Worm (Caenorhabditis elegans): ENCODE results near the gene F15H10.9.

The F15H10.9 gene

ce11 chrV:10404701-10405100, 9.8 kb downstream of the F15H10.9 start:
- TF ChIP-seq unc-30 (tag; optimal IDR thresholded peaks at IDR 0.05) (no peak), C16A3.4 (tag; optimal IDR thresholded peaks at IDR 0.05) (no peak), tbx-2 (tag; optimal IDR thresholded peaks at IDR 0.05) (no peak), egl-13 (tag; optimal IDR thresholded peaks at IDR 0.05) (no peak), fos-1 (tag; optimal IDR thresholded peaks at IDR 0.05) (no peak), zip-4 (GFP tag; optimal IDR thresholded peaks at IDR 0.05) (no peak), mab-9 (GFP tag; IDR thresholded peaks at IDR 0.05) (no peak)

ce11 chrV:10402804-10403203, 11.7 kb downstream of the F15H10.9 start, which contains the start of gene F15H10.8:
Gene F15H10.8, minus strand, starts transcription at chrV:10402904.
- no peak for TF ChIP-seq unc-130 (tag; optimal IDR thresholded peaks at IDR 0.05)
- TF ChIP-seq swsn-7 (tag; optimal IDR thresholded peaks at IDR 0.05): no peak
- no peak for TF ChIP-seq grh-1 (GFP tag; IDR thresholded peaks at IDR 0.05)
- no peak for TF ChIP-seq aha-1 (tag; optimal IDR thresholded peaks at IDR 0.05)
- TF ChIP-seq dpl-1 (GFP tag; optimal IDR thresholded peaks at IDR 0.05): no peak
- TF ChIP-seq nhr-76 (tag; optimal IDR thresholded peaks at IDR 0.05): no peak
- TF ChIP-seq tbx-2 (tag; optimal IDR thresholded peaks at IDR 0.05): no peak
- TF ChIP-seq fos-1 (tag; optimal IDR thresholded peaks at IDR 0.05): no peak
- TF ChIP-seq F16B12.6 (tag; optimal IDR thresholded peaks at IDR 0.05): no peak
- no peak for TF ChIP-seq sox-4 (tag; optimal IDR thresholded peaks at IDR 0.05)
- no peak for TF ChIP-seq nhr-47 (tag; optimal IDR thresholded peaks at IDR 0.05)
- TF ChIP-seq nhr-237 (tag; optimal IDR thresholded peaks at IDR 0.05): no peak
- no peak for TF ChIP-seq fkh-4 (tag; optimal IDR thresholded peaks at IDR 0.05; ENCODE audit: borderline replicate concordance)
- no peak for TF ChIP-seq elt-2 (tag; optimal IDR thresholded peaks at IDR 0.05)

ce11 chrV:10399290-10399689, 15.2 kb downstream of the F15H10.9 start:
- TF ChIP-seq snu-23 (GFP tag; optimal IDR thresholded peaks at IDR 0.05) (no peak), pqm-1 (tag; optimal IDR thresholded peaks at IDR 0.05) (peak; percentile 72), lir-3 (tag; optimal IDR thresholded peaks at IDR 0.05; ENCODE audit: poor library complexity) (no peak), aly-2 (tag; optimal IDR thresholded peaks at IDR 0.05) (no peak), nhr-71 (tag; optimal IDR thresholded peaks at IDR 0.05) (peak; percentile 16), sptf-1 (tag; optimal IDR thresholded peaks at IDR 0.05) (no peak), nhr-90 (tag; optimal IDR thresholded peaks at IDR 0.05; ENCODE audit: poor library complexity) (peak; percentile 1), elt-2 (tag; optimal IDR thresholded peaks at IDR 0.05) (peak; percentile 93), nhr-20 (tag; optimal IDR thresholded peaks at IDR 0.05) (peak; percentile 73), grh-1 (GFP tag; IDR thresholded peaks at IDR 0.05) (no peak), lin-35 (GFP tag; optimal IDR thresholded peaks at IDR 0.05) (peak in 1 of 2 experiments; percentile 49)

DNA sequence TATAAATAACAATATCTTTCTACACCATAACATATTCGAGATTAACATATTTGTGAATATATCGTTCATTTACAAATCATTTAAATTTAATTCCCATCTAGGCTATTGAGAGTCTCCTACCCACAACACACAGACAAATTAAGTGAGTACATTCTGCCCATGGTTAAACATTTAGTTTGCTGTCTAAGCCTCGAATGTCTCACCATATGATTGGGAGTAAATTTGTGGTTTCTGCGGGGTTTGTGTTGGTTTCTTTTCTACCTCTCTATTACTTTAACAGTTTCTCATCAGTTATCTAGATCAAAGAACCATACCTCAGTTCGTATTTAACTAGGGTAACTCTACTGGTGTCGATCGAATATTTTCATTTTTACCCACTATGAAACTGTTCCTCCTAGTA, 16.1 kb downstream of the F15H10.9 start, which contains the start of gene ugt-2:
TSS of gene ugt-2 (plus strand) at position 371 of the 400 bp plus-strand sequence.
- peak; percentile 54 for TF ChIP-seq nhr-85 (tag)
- TF ChIP-seq nhr-20 (tag; optimal IDR thresholded peaks at IDR 0.05): peak; percentile 33
- TF ChIP-seq hlh-4 (tag; optimal IDR thresholded peaks at IDR 0.05): no peak
- TF ChIP-seq egl-13 (tag; optimal IDR thresholded peaks at IDR 0.05): no peak
- no peak for TF ChIP-seq fkh-8 (tag; optimal IDR thresholded peaks at IDR 0.05)
- TF ChIP-seq sup-37 (GFP tag; optimal IDR thresholded peaks at IDR 0.05): no peak
- TF ChIP-seq pqm-1 (tag; optimal IDR thresholded peaks at IDR 0.05): no peak
- TF ChIP-seq nhr-76 (tag; optimal IDR thresholded peaks at IDR 0.05): no peak
- TF ChIP-seq ceh-63 (GFP tag; optimal IDR thresholded peaks at IDR 0.05): no peak
- TF ChIP-seq elt-3 (tag; optimal IDR thresholded peaks at IDR 0.05): peak in 1 of 6 experiments; percentile 0
- TF ChIP-seq unc-62 (GFP tag; optimal IDR thresholded peaks at IDR 0.05): no peak
- no peak for TF ChIP-seq ceh-88 (GFP tag; IDR thresholded peaks at IDR 0.05)
- no peak for TF ChIP-seq grh-1 (GFP tag; IDR thresholded peaks at IDR 0.05)
- TF ChIP-seq unc-86 (tag; optimal IDR thresholded peaks at IDR 0.05): no peak
- no peak for TF ChIP-seq egl-27 (tag; optimal IDR thresholded peaks at IDR 0.05)
- no peak for TF ChIP-seq nhr-11 (tag; optimal IDR thresholded peaks at IDR 0.05)
- no peak for TF ChIP-seq lin-39 (tag; optimal IDR thresholded peaks at IDR 0.05)
- no peak for TF ChIP-seq zip-4 (GFP tag; optimal IDR thresholded peaks at IDR 0.05)
- no peak for TF ChIP-seq vab-15 (tag; optimal IDR thresholded peaks at IDR 0.05)
- no peak for TF ChIP-seq unc-130 (tag; optimal IDR thresholded peaks at IDR 0.05)
- TF ChIP-seq aly-2 (tag; optimal IDR thresholded peaks at IDR 0.05): no peak
- peak; percentile 8 for TF ChIP-seq lir-3 (tag; optimal IDR thresholded peaks at IDR 0.05; ENCODE audit: poor library complexity)
- no peak for TF ChIP-seq hpl-2 (GFP tag; optimal IDR thresholded peaks at IDR 0.05)
- TF ChIP-seq elt-2 (tag; optimal IDR thresholded peaks at IDR 0.05): peak; percentile 46
- TF ChIP-seq nhr-47 (tag; optimal IDR thresholded peaks at IDR 0.05): no peak
- TF ChIP-seq efl-1 (optimal IDR thresholded peaks at IDR 0.05): no peak
- no peak for TF ChIP-seq efl-1 (GFP tag; optimal IDR thresholded peaks at IDR 0.05 in 1 of 2)
- TF ChIP-seq jun-1 (tag; optimal IDR thresholded peaks at IDR 0.05): no peak
- TF ChIP-seq tlp-1 (tag; optimal IDR thresholded peaks at IDR 0.05): no peak
- TF ChIP-seq mab-9 (GFP tag; IDR thresholded peaks at IDR 0.05): no peak
- no peak for TF ChIP-seq skn-1 (tag; optimal IDR thresholded peaks at IDR 0.05)
